Fruit fly (Drosophila melanogaster): ENCODE results near the gene GV1.

Gene GV1

DNA sequence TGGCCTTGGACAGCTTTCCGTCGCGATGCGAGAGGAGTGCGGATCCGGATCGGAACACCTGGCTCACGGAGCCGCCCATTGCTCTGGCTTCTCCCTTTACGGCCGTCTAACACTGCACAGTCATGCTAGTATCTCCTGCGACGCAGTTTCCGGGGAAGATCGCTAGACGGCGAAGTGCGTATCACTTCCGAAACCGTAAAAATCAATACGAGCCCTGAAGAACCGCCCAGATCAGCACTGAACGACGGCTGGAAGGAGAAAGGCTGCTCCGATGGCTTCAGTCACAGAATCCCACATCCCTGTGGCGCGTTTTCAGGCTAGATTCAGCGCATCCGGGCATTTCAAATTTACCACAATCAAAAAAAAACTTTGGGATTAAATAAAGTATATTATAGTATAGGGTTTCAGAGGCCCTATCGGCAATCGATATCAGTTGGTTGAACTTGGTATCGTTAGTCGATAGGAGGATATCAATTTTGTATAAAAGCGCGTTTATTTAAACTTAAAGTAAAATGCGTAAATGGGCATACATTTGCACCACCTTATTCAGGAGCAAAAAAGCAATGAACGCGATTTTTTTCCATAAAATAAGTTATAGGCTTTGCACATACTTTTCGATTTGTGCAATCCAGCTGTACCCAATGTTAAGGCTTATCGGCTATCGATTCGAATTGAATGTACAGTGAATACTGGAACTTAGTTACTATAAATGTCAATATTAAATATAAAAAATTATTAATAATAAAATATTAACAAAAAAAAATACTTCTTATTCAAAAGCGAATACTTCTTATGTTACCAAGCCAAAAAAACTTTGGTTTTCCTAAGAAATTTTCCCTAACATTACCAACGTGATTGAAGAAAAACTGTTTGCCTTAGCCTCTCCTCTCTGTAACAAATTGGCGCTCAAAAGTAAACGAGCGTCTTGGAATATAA, 35.4 kb upstream of the GV1 start, which contains the start of the genes CG13933 and PolD2 (continued):
- peak; percentile 99 for TF ChIP-seq slbo (GFP tag; IDR thresholded peaks at IDR 0.05)
- peak; percentile 74 for TF ChIP-seq Side (GFP tag; optimal IDR thresholded peaks at IDR 0.05)
- peak; percentile 96 for TF ChIP-seq HmgZ (tag; optimal IDR thresholded peaks at IDR 0.05)
- TF ChIP-seq Drgx (GFP tag; IDR thresholded peaks at IDR 0.05) = peak; percentile 96
- TF ChIP-seq maf-S (GFP tag; optimal IDR thresholded peaks at IDR 0.05) = peak; percentile 55
- TF ChIP-seq HHEX (GFP tag; optimal IDR thresholded peaks at IDR 0.05) = peak; percentile 78
- peak; percentile 20 for TF ChIP-seq btn (GFP tag; optimal IDR thresholded peaks at IDR 0.05)
- peak; percentile 82 for TF ChIP-seq crol (GFP tag; IDR thresholded peaks at IDR 0.05)
- TF ChIP-seq CG14710 (tag; optimal IDR thresholded peaks at IDR 0.05) = peak; percentile 84
- TF ChIP-seq CG6272 (GFP tag; IDR thresholded peaks at IDR 0.05) = peak; percentile 92
- TF ChIP-seq NC2β (GFP tag; optimal IDR thresholded peaks at IDR 0.05) = peak; percentile 67
- peak; percentile 29 for TF ChIP-seq HmgD (GFP tag; optimal IDR thresholded peaks at IDR 0.05)
- peak; percentile 90 for TF ChIP-seq CG10543 (GFP tag; optimal IDR thresholded peaks at IDR 0.05)
- TF ChIP-seq grn (GFP tag; optimal IDR thresholded peaks at IDR 0.05) = no peak
- peak; percentile 90 for TF ChIP-seq CG3407 (GFP tag; optimal IDR thresholded peaks at IDR 0.05)
- TF ChIP-seq E2f2 (GFP tag; IDR thresholded peaks at IDR 0.05) = peak; percentile 91
- TF ChIP-seq E2f1 (GFP tag; IDR thresholded peaks at IDR 0.05) = peak; percentile 99
- no peak for TF ChIP-seq Vsx1 (GFP tag; optimal IDR thresholded peaks at IDR 0.05)
- peak; percentile 80 for TF ChIP-seq CG9609 (GFP tag; optimal IDR thresholded peaks at IDR 0.05)
- peak; percentile 95 for TF ChIP-seq Lim3 (GFP tag; IDR thresholded peaks at IDR 0.05)
- TF ChIP-seq Opbp (GFP tag; IDR thresholded peaks at IDR 0.05; ENCODE audit: partially characterized antibody) = peak; percentile 43
- TF ChIP-seq CG10431 (GFP tag; optimal IDR thresholded peaks at IDR 0.05) = peak; percentile 93
- TF ChIP-seq H15 (GFP tag; IDR thresholded peaks at IDR 0.05) = peak; percentile 96
- TF ChIP-seq CG15479 (GFP tag; optimal IDR thresholded peaks at IDR 0.05) = peak; percentile 33
- no peak for TF ChIP-seq Lpt (GFP tag; optimal IDR thresholded peaks at IDR 0.05)
- TF ChIP-seq Mrtf (GFP tag; IDR thresholded peaks at IDR 0.05) = peak; percentile 84
- TF ChIP-seq fu2 (GFP tag; optimal IDR thresholded peaks at IDR 0.05) = peak; percentile 72
- peak; percentile 95 for TF ChIP-seq CG12299 (tag; optimal IDR thresholded peaks at IDR 0.05)
- TF ChIP-seq CG10267 (tag; optimal IDR thresholded peaks at IDR 0.05) = peak; percentile 96
- TF ChIP-seq Dll (GFP tag; IDR thresholded peaks at IDR 0.05; ENCODE audit: partially characterized antibody) = peak; percentile 80
- TF ChIP-seq Kr (GFP tag; optimal IDR thresholded peaks at IDR 0.05) = no peak
- TF ChIP-seq CG6254 (GFP tag; optimal IDR thresholded peaks at IDR 0.05) = peak; percentile 45
- no peak for TF ChIP-seq CG5180 (GFP tag; optimal IDR thresholded peaks at IDR 0.05)
- TF ChIP-seq Dip2 (GFP tag; IDR thresholded peaks at IDR 0.05) = no peak
- TF ChIP-seq Meics (GFP tag; optimal IDR thresholded peaks at IDR 0.05) = peak; percentile 88
- TF ChIP-seq sens (GFP tag) = peak; percentile 94
- TF ChIP-seq CG9817 (tag; optimal IDR thresholded peaks at IDR 0.05) = peak; percentile 97
- TF ChIP-seq wdn (GFP tag; IDR thresholded peaks at IDR 0.05) = peak; percentile 97
- TF ChIP-seq Abd-B (GFP tag; optimal IDR thresholded peaks at IDR 0.05) = peak; percentile 98
- TF ChIP-seq CG8281 (tag; optimal IDR thresholded peaks at IDR 0.05) = no peak
- peak; percentile 98 for TF ChIP-seq MBD-R2 (GFP tag; IDR thresholded peaks at IDR 0.05)
- TF ChIP-seq shn (GFP tag; optimal IDR thresholded peaks at IDR 0.05) = peak; percentile 23
- TF ChIP-seq PHDP (tag; optimal IDR thresholded peaks at IDR 0.05) = peak; percentile 99
- TF ChIP-seq CG1602 (GFP tag; optimal IDR thresholded peaks at IDR 0.05) = peak; percentile 98
- TF ChIP-seq CG12104 (GFP tag; optimal IDR thresholded peaks at IDR 0.05) = peak; percentile 92
- TF ChIP-seq repo (GFP tag; optimal IDR thresholded peaks at IDR 0.05) = no peak
- no peak for TF ChIP-seq eve (GFP tag; optimal IDR thresholded peaks at IDR 0.05)
- TF ChIP-seq CG13624 (GFP tag; optimal IDR thresholded peaks at IDR 0.05) = no peak
- peak; percentile 99 for TF ChIP-seq sisA (GFP tag; IDR thresholded peaks at IDR 0.05)
